Worm (Caenorhabditis elegans) whole organism, L3 larva: ENCODE results near the gene bath-3.

ENCODE experiments used
- ama-1 ChIP-seq: fragments of 150-350 bp; optimal IDR thresholded peaks from 2 replicates; lab custom pipeline; 2018
- ceh-16 ChIP-seq: sonication (generic microtip); optimal IDR thresholded peaks from 2 replicates; lab custom pipeline; 2017; ENCODE audit warnings: missing biosample characterization, missing genetic modification characterization
- ceh-82 ChIP-seq: fragments of 150-350 bp; optimal IDR thresholded peaks from 2 replicates; lab custom pipeline; 2014; ENCODE audit warnings: missing biosample characterization, missing genetic modification characterization
- fos-1 ChIP-seq: fragments of 150-350 bp; optimal IDR thresholded peaks from 2 replicates; lab custom pipeline; 2014; ENCODE audit warnings: missing biosample characterization, missing genetic modification characterization
- lin-15B ChIP-seq: fragments of 150-350 bp; optimal IDR thresholded peaks from 2 replicates; lab custom pipeline; 2014; ENCODE audit warnings: missing biosample characterization, missing genetic modification characterization
- nhr-237 ChIP-seq: fragments of 150-350 bp; optimal IDR thresholded peaks from 2 replicates; lab custom pipeline; 2014; ENCODE audit warnings: missing biosample characterization, missing genetic modification characterization
- nhr-28 ChIP-seq: fragments of 150-350 bp; optimal IDR thresholded peaks from 2 replicates; lab custom pipeline; 2014; ENCODE audit warnings: missing biosample characterization, missing genetic modification characterization
- nhr-76 ChIP-seq: fragments of 150-350 bp; sonication (generic microtip); optimal IDR thresholded peaks from 5 replicates; lab custom pipeline; 2014; ENCODE audit warnings: missing biosample characterization, missing genetic modification characterization
- nhr-77 ChIP-seq: fragments of 150-350 bp; optimal IDR thresholded peaks from 2 replicates; lab custom pipeline; 2014; ENCODE audit warnings: missing biosample characterization, missing genetic modification characterization
- pqm-1 ChIP-seq: fragments of 150-350 bp; optimal IDR thresholded peaks from 2 replicates; lab custom pipeline; 2017; ENCODE audit warnings: missing biosample characterization, missing genetic modification characterization, inconsistent platforms
- snpc-4 ChIP-seq: fragments of 150-350 bp; optimal IDR thresholded peaks from 2 replicates; lab custom pipeline; 2014; ENCODE audit warnings: missing biosample characterization, missing genetic modification characterization
- zag-1 ChIP-seq: fragments of 150-350 bp; optimal IDR thresholded peaks from 2 replicates; lab custom pipeline; 2014; ENCODE audit warnings: missing biosample characterization, missing genetic modification characterization
- ztf-11 ChIP-seq: fragments of 150-350 bp; optimal IDR thresholded peaks from 2 replicates; lab custom pipeline; 2014; ENCODE audit warnings: missing biosample characterization, missing genetic modification characterization
- ztf-4 ChIP-seq: fragments of 150-350 bp; optimal IDR thresholded peaks from 2 replicates; lab custom pipeline; 2014; ENCODE audit warnings: missing biosample characterization, missing genetic modification characterization

DNA sequence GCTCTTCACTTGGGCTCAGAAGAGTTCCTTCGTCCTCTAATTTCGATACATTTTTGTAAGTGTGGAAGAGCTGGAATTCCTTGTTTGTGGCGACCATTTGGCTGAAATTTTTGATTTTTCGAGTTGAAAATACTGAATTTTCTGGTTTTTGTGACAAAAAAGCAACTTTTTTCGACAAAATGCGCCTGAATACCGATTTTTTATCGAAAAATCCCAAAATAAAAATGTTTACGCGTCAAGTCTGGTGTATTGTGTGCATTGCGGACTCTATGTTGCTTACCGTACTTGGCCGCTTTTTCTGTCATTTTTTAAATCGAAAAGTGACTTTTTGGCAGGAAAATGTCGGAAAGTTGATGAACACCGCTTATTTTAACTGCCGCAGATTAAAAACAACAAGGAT lies at the start of gene bath-3:
- TF ChIP-seq pqm-1 (tag; lab: Kevin White, UChicago) (no peak), ztf-4 (tag; lab: Kevin White, UChicago) (no peak), nhr-237 (tag; lab: Kevin White, UChicago) (no peak), nhr-77 (tag; lab: Kevin White, UChicago) (no peak), lin-15B (tag; lab: Kevin White, UChicago) (no peak), ama-1 (lab: Kevin White, UChicago) (no peak), snpc-4 (no peak), nhr-28 (tag; lab: Kevin White, UChicago) (no peak), ztf-11 (no peak), zag-1 (tag; lab: Kevin White, UChicago) (no peak), nhr-76 (tag; lab: Kevin White, UChicago) (no peak), ceh-82 (no peak), fos-1 (tag; lab: Kevin White, UChicago) (no peak), ceh-16 (tag; lab: Kevin White, UChicago) (no peak)
